Fruit fly (Drosophila melanogaster): Measurements from ENCODE around the gene CG17648.

CG17648 gene

dm6 chr2L:1729607-1730011 is 22.5 kb upstream of the CG17648 start, which contains the start of the genes Eno and CG31937 (continued):
- peak; percentile 22; the same call in 1 of the 2 replicates for TF ChIP-seq CG17612 (GFP tag; IDR thresholded peaks at IDR 0.05)
- TF ChIP-seq Drgx (GFP tag; IDR thresholded peaks at IDR 0.05) = peak; percentile 49
- peak; percentile 58; the same call in 3 of the 4 replicates for TF ChIP-seq Gug (GFP tag; IDR thresholded peaks at IDR 0.05)
- TF ChIP-seq Hey (tag; optimal IDR thresholded peaks at IDR 0.05) = no peak
- TF ChIP-seq croc (GFP tag; conservative IDR thresholded peaks at IDR 0.05) = 0 out of 3 replicates have a peak, but pooled peaks have one; percentile 21
- peak; percentile 54 for TF ChIP-seq vvl (GFP tag; IDR thresholded peaks at IDR 0.05)
- peak; percentile 58 for TF ChIP-seq CG7987 (GFP tag; optimal IDR thresholded peaks at IDR 0.05)
- TF ChIP-seq CG18262 (tag; optimal IDR thresholded peaks at IDR 0.05) = peak; percentile 22
- peak; percentile 18 for TF ChIP-seq pum (GFP tag; optimal IDR thresholded peaks at IDR 0.05)

DNA sequence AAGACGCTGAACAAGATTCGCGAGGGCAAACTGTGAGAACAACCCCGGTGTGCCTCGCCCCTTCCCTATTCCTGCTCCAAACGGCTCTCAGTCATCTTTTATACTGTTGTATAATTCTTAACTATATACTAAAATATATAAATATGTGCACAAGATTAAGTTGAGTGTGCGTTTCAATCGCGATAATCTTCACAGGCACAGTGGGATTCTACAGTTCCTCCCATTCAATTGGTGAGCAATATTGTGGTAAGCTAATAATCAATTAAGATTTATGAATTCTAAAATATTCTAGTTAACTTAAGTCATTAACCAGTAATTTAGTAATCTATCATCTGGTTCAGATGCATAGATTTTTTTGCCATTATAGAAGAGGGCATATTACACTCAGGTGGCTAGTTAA is 21.2 kb upstream of the CG17648 start:
- TF ChIP-seq Oli (tag; optimal IDR thresholded peaks at IDR 0.05) (no peak), Hmr (GFP tag; optimal IDR thresholded peaks at IDR 0.05) (peak; percentile 21)

- TF ChIP-seq CG4282 (GFP tag; optimal IDR thresholded peaks at IDR 0.05) (no peak), Xrp1 (GFP tag; IDR thresholded peaks at IDR 0.05) (no peak), trem (tag; optimal IDR thresholded peaks at IDR 0.05) (peak; percentile 46), pros (GFP tag; optimal IDR thresholded peaks at IDR 0.05) (no peak), CG32772 (GFP tag; IDR thresholded peaks at IDR 0.05) (no peak), sna (GFP tag; IDR thresholded peaks at IDR 0.05; ENCODE audit: partially characterized antibody) (0 out of 2 replicates have a peak, but pooled peaks have one; percentile 25), nerfin-1 (tag; optimal IDR thresholded peaks at IDR 0.05) (peak; percentile 14), Dll (GFP tag; IDR thresholded peaks at IDR 0.05; ENCODE audit: partially characterized antibody) (no peak), nom (GFP tag; optimal IDR thresholded peaks at IDR 0.05) (peak; percentile 27), CG1832 (GFP tag; optimal IDR thresholded peaks at IDR 0.05) (no peak), fd102C (GFP tag; optimal IDR thresholded peaks at IDR 0.05) (no peak), Fer1 (GFP tag; optimal IDR thresholded peaks at IDR 0.05) (peak; percentile 31), dmrt11E (tag; optimal IDR thresholded peaks at IDR 0.05) (no peak), zen2 (GFP tag; IDR thresholded peaks at IDR 0.05; ENCODE audit: partially characterized antibody) (no peak), lilli (GFP tag; optimal IDR thresholded peaks at IDR 0.05) (no peak), chinmo (GFP tag; IDR thresholded peaks at IDR 0.05; ENCODE audit: partially characterized antibody) (0 out of 4 replicates have a peak, but pooled peaks have one; percentile 25), CG12219 (GFP tag; optimal IDR thresholded peaks at IDR 0.05) (no peak), CG9609 (GFP tag; optimal IDR thresholded peaks at IDR 0.05) (no peak), bsh (GFP tag; optimal IDR thresholded peaks at IDR 0.05) (peak in 1 of 2 experiments; percentile 2), CG33557 (GFP tag; optimal IDR thresholded peaks at IDR 0.05) (no peak), D19A (tag; optimal IDR thresholded peaks at IDR 0.05) (no peak), CG17385 (GFP tag; optimal IDR thresholded peaks at IDR 0.05) (peak; percentile 44), unc-4 (GFP tag; IDR thresholded peaks at IDR 0.05; ENCODE audit: partially characterized antibody) (0 out of 2 replicates have a peak, but pooled peaks have one; percentile 25), CG1603 (tag; optimal IDR thresholded peaks at IDR 0.05) (peak; percentile 61), BtbVII (GFP tag; optimal IDR thresholded peaks at IDR 0.05) (no peak), CG2712 (tag; optimal IDR thresholded peaks at IDR 0.05) (peak; percentile 13), CG13287 (GFP tag; IDR thresholded peaks at IDR 0.05; ENCODE audit: partially characterized antibody) (peak; percentile 36; the same call in 1 of the 2 replicates), dm (GFP tag; optimal IDR thresholded peaks at IDR 0.05) (peak; percentile 22), Kr (GFP tag; optimal IDR thresholded peaks at IDR 0.05) (no peak), CG18599 (GFP tag; optimal IDR thresholded peaks at IDR 0.05) (peak; percentile 7), MESR4 (GFP tag; optimal IDR thresholded peaks at IDR 0.05) (peak; percentile 61), vvl (GFP tag; IDR thresholded peaks at IDR 0.05) (peak; percentile 35; the same call in 1 of the 2 replicates), kah (GFP tag; optimal IDR thresholded peaks at IDR 0.05) (peak; percentile 40), zfh1 (GFP tag; IDR thresholded peaks at IDR 0.05) (0 out of 3 replicates have a peak, but pooled peaks have one; percentile 31), CG10267 (tag; optimal IDR thresholded peaks at IDR 0.05) (peak; percentile 90)
These were observed 19.9 kb upstream of the CG17648 start, which contains the start of the genes CG17652 and CG17646 for dm6 chr2L:1732189-1732588. TSS of gene CG17652 (minus strand) at chr2L:1732356. TSS of gene CG17646 (plus strand) at chr2L:1732524.
